Fruit fly (Drosophila melanogaster) whole organism, adult: ENCODE data around the gene Pgk.

Experiments
- CG11617 ChIP-seq: fragments of 200-800 bp; sonication (Bioruptor generic); optimal IDR thresholded peaks from 2 replicates; lab custom pipeline; 2017; ENCODE audit warnings: mild to moderate bottlenecking, missing biosample characterization, missing genetic modification reagents, missing genetic modification characterization
- CG14711 ChIP-seq: fragments of 200-800 bp; sonication (Bioruptor generic); optimal IDR thresholded peaks from 2 replicates; lab custom pipeline; 2018; ENCODE audit warnings: missing biosample characterization, mild to moderate bottlenecking, missing genetic modification characterization, moderate library complexity
- CG7101 ChIP-seq: fragments of 200-800 bp; sonication (Bioruptor generic); optimal IDR thresholded peaks from 2 replicates; lab custom pipeline; 2018; ENCODE audit warnings: missing biosample characterization, mild to moderate bottlenecking, missing genetic modification characterization, moderate library complexity
- cnc ChIP-seq, 2 experiments: fragments of >200 bp; optimal IDR thresholded peaks; 2 replicates each; lab custom pipeline; 2017
- ovo ChIP-seq: fragments of 200-800 bp; sonication (Bioruptor generic); optimal IDR thresholded peaks from 2 replicates; lab custom pipeline; 2016; ENCODE audit warnings: missing biosample characterization, missing genetic modification characterization
- tj ChIP-seq: fragments of 200-800 bp; sonication (Bioruptor generic); optimal IDR thresholded peaks from 3 replicates; lab custom pipeline; 2017; ENCODE audit warnings: missing biosample characterization, mild to moderate bottlenecking, missing genetic modification characterization, moderate library complexity

dm6 chr2L:2750337-2751084 lies 2.4 kb downstream of the Pgk start:
- TF ChIP-seq CG14711 (tag; lab: Kevin White, UChicago): peak; percentile 60
- TF ChIP-seq CG7101 (tag; lab: Kevin White, UChicago): peak; percentile 56
- peak; percentile 40 for TF ChIP-seq CG11617
- TF ChIP-seq tj (GFP tag; lab: Kevin White, UChicago): peak; percentile 52
- no peak for TF ChIP-seq ovo (GFP tag; lab: Kevin White, UChicago)
- TF ChIP-seq cnc (optimal IDR thresholded peaks at IDR 0.05; lab: Kevin White, UChicago): no peak
